Fruit fly (Drosophila melanogaster): ENCODE measurements around the gene CG12541.
A peak's percentile ranks its signal among the peaks of the same experiment; 100 is the strongest.

CG12541 gene

dm6 chrX:7101302-7102012 is 35.6 kb upstream of the CG12541 start (continued):
- peak; percentile 33 for TF ChIP-seq CG2116 (GFP tag; optimal IDR thresholded peaks at IDR 0.05)
- peak; percentile 89 for TF ChIP-seq NK7.1 (GFP tag; optimal IDR thresholded peaks at IDR 0.05)
- peak; percentile 57 for TF ChIP-seq wek (GFP tag; optimal IDR thresholded peaks at IDR 0.05)
- no peak for TF ChIP-seq CG7271 (tag; optimal IDR thresholded peaks at IDR 0.05)
- peak; percentile 54 for TF ChIP-seq CG11247 (GFP tag; IDR thresholded peaks at IDR 0.05)
- peak; percentile 60 for TF ChIP-seq CG3163 (GFP tag; optimal IDR thresholded peaks at IDR 0.05)
- TF ChIP-seq C15 (GFP tag; IDR thresholded peaks at IDR 0.05), result 0 out of 3 replicates have a peak, but pooled peaks have one; percentile 63
- peak; percentile 83 for TF ChIP-seq sd (tag; optimal IDR thresholded peaks at IDR 0.05)
- peak; percentile 48 for TF ChIP-seq Side (GFP tag; optimal IDR thresholded peaks at IDR 0.05)
- TF ChIP-seq Stat92E (GFP tag; optimal IDR thresholded peaks at IDR 0.05), result peak in 1 of 3 experiments; percentile 7
- TF ChIP-seq dm (GFP tag; optimal IDR thresholded peaks at IDR 0.05), result peak; percentile 79
- TF ChIP-seq jing (GFP tag; optimal IDR thresholded peaks at IDR 0.05), result peak; percentile 77
- peak; percentile 64 for TF ChIP-seq CG10462 (GFP tag; optimal IDR thresholded peaks at IDR 0.05)
- peak; percentile 76 for TF ChIP-seq bcd (GFP tag; optimal IDR thresholded peaks at IDR 0.05)
- TF ChIP-seq crol (GFP tag; IDR thresholded peaks at IDR 0.05), result peak; percentile 89
- TF ChIP-seq ash1 (GFP tag; optimal IDR thresholded peaks at IDR 0.05), result no peak
- peak; percentile 19 for TF ChIP-seq Elba2 (GFP tag; optimal IDR thresholded peaks at IDR 0.05)
- TF ChIP-seq tin (GFP tag; optimal IDR thresholded peaks at IDR 0.05), result peak; percentile 61
- peak; percentile 36 for TF ChIP-seq pros (GFP tag; optimal IDR thresholded peaks at IDR 0.05)
- TF ChIP-seq CG14667 (GFP tag; IDR thresholded peaks at IDR 0.05), result peak; percentile 46
- TF ChIP-seq Camta (GFP tag; optimal IDR thresholded peaks at IDR 0.05), result peak; percentile 61
- peak; percentile 63 for TF ChIP-seq CG5180 (GFP tag; optimal IDR thresholded peaks at IDR 0.05)
- TF ChIP-seq YL-1 (GFP tag; optimal IDR thresholded peaks at IDR 0.05), result peak; percentile 36
- peak; percentile 80 for TF ChIP-seq NC2β (GFP tag; optimal IDR thresholded peaks at IDR 0.05)
- TF ChIP-seq HLH4C (GFP tag; IDR thresholded peaks at IDR 0.05; ENCODE audit: partially characterized antibody), result no peak
- TF ChIP-seq CG11504 (tag; optimal IDR thresholded peaks at IDR 0.05), result peak; percentile 86
- TF ChIP-seq CG4854 (GFP tag; optimal IDR thresholded peaks at IDR 0.05), result peak; percentile 8
- no peak for TF ChIP-seq kay (GFP tag; optimal IDR thresholded peaks at IDR 0.05)
- peak; percentile 77 for TF ChIP-seq Ada2b (GFP tag; IDR thresholded peaks at IDR 0.05)
- TF ChIP-seq maf-S (GFP tag; optimal IDR thresholded peaks at IDR 0.05), result peak; percentile 85
- TF ChIP-seq CG31224 (GFP tag; IDR thresholded peaks at IDR 0.05), result peak; percentile 74
- TF ChIP-seq CG15696 (tag; optimal IDR thresholded peaks at IDR 0.05), result peak; percentile 66
- peak; percentile 75 for TF ChIP-seq ham (GFP tag; IDR thresholded peaks at IDR 0.05)
- peak; percentile 77 for TF ChIP-seq CrebB (tag; optimal IDR thresholded peaks at IDR 0.05)
- peak; percentile 42 for TF ChIP-seq repo (GFP tag; optimal IDR thresholded peaks at IDR 0.05)
- peak; percentile 68 for TF ChIP-seq Vsx1 (GFP tag; optimal IDR thresholded peaks at IDR 0.05)
- peak; percentile 65 for TF ChIP-seq D19B (GFP tag; optimal IDR thresholded peaks at IDR 0.05)
- TF ChIP-seq B-H2 (GFP tag; optimal IDR thresholded peaks at IDR 0.05), result peak; percentile 24
- peak; percentile 86 for TF ChIP-seq CG16815 (GFP tag; optimal IDR thresholded peaks at IDR 0.05)
- TF ChIP-seq ro (GFP tag; IDR thresholded peaks at IDR 0.05), result peak; percentile 41; the same call in 1 of the 2 replicates
- no peak for TF ChIP-seq fd64A (GFP tag; optimal IDR thresholded peaks at IDR 0.05)
- TF ChIP-seq GATAe (GFP tag; conservative IDR thresholded peaks at IDR 0.05), result no peak; the same call in 1 of the 2 replicates
- no peak for TF ChIP-seq D (optimal IDR thresholded peaks at IDR 0.05)
- TF ChIP-seq D (GFP tag; optimal IDR thresholded peaks at IDR 0.05), result peak; percentile 76
- TF ChIP-seq lab (GFP tag; optimal IDR thresholded peaks at IDR 0.05), result peak; percentile 86
- TF ChIP-seq seq (GFP tag; IDR thresholded peaks at IDR 0.05), result peak; percentile 86; the same call in 1 of the 2 replicates
- no peak for TF ChIP-seq Dad (GFP tag; optimal IDR thresholded peaks at IDR 0.05)
- peak; percentile 85 for TF ChIP-seq tx (GFP tag; optimal IDR thresholded peaks at IDR 0.05)
- TF ChIP-seq cato (GFP tag; optimal IDR thresholded peaks at IDR 0.05; ENCODE audit: borderline replicate concordance), result peak; percentile 41

All from whole organism, embryonic.